Worm (Caenorhabditis elegans): ENCODE results near the gene wht-2.

- TF ChIP-seq fos-1 (tag; optimal IDR thresholded peaks at IDR 0.05) (no peak), unc-86 (tag; optimal IDR thresholded peaks at IDR 0.05) (no peak), C16A3.4 (tag; optimal IDR thresholded peaks at IDR 0.05) (no peak), skn-1 (tag; optimal IDR thresholded peaks at IDR 0.05) (no peak)
Observed at ce11 chrIV:11421696-11422095, 48.5 kb upstream of the wht-2 start, which contains the start of gene F22B3.7.
